Worm (Caenorhabditis elegans): Measurements from ENCODE around the gene str-196.

Gene str-196

DNA sequence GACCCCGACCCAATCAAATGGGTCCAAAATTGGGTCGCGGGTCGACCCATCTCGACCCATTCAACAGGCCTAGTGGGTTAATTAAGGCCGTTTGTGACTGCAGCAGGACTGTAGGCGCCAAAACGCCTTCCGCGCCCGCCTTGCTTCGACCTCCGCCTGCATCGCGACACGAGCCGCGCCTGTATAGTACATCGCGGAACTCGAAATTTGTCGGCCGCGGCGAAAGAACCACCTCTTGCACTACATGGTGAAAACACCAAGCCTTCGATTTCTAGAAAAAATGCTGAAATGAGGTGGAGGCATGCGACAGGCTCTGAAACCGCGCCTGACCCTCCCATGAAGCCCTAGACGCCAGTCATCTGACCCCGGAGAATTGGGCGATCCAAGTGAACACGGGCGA lies 3.6 kb upstream of the str-196 start:
- TF ChIP-seq ztf-1 (GFP tag; conservative IDR thresholded peaks at IDR 0.05) (no peak), peb-1 (tag; optimal IDR thresholded peaks at IDR 0.05) (no peak), skn-1 (tag; optimal IDR thresholded peaks at IDR 0.05) (no peak), ZK546.5 (tag; optimal IDR thresholded peaks at IDR 0.05) (no peak), nhr-237 (tag; optimal IDR thresholded peaks at IDR 0.05) (no peak), ceh-82 (tag; optimal IDR thresholded peaks at IDR 0.05) (no peak), nhr-23 (tag; optimal IDR thresholded peaks at IDR 0.05) (no peak), crh-2 (tag; optimal IDR thresholded peaks at IDR 0.05) (no peak), Y55F3AM.14 (GFP tag; optimal IDR thresholded peaks at IDR 0.05) (no peak), ztf-4 (tag; optimal IDR thresholded peaks at IDR 0.05) (no peak), aly-2 (tag; optimal IDR thresholded peaks at IDR 0.05) (no peak), dmd-4 (tag; optimal IDR thresholded peaks at IDR 0.05) (no peak), nhr-12 (tag; optimal IDR thresholded peaks at IDR 0.05) (no peak), elt-1 (tag; optimal IDR thresholded peaks at IDR 0.05) (no peak)

DNA sequence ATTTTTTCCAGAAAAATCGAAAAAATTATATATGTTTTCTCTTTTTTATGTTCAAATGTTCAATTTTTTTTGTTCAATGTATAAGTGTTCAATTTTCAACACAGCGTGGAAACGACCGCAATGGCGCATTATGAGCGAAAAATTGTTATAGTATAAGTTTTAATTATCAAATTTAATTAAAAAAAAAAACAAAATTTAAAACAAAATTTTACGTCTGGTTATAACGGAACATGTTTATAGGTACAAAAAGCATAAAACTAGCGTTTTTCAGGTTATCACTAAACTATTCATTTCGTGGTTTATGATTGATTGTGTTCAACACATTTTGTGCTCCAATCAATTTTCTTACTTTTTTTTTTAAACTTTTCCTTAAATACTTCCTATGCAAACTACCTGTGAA lies 2.2 kb upstream of the str-196 start, which contains the start of gene nhr-106:
Gene nhr-106, plus strand, starts transcription at position 301 of the 400 bp plus-strand sequence.
- no peak for TF ChIP-seq lin-11 (tag; optimal IDR thresholded peaks at IDR 0.05)
- peak; percentile 41 for TF ChIP-seq fos-1 (tag; optimal IDR thresholded peaks at IDR 0.05)
- TF ChIP-seq nhr-129 (tag; optimal IDR thresholded peaks at IDR 0.05) = no peak
- TF ChIP-seq egl-27 (tag; optimal IDR thresholded peaks at IDR 0.05) = no peak

- TF ChIP-seq nhr-129 (tag; optimal IDR thresholded peaks at IDR 0.05) (peak; percentile 48), crh-2 (tag; optimal IDR thresholded peaks at IDR 0.05) (peak; percentile 27), skn-1 (tag; optimal IDR thresholded peaks at IDR 0.05) (no peak), fos-1 (tag; optimal IDR thresholded peaks at IDR 0.05) (peak; percentile 72), nhr-77 (tag; optimal IDR thresholded peaks at IDR 0.05) (no peak), sma-9 (GFP tag; optimal IDR thresholded peaks at IDR 0.05) (peak; percentile 73), sma-9 (tag; optimal IDR thresholded peaks at IDR 0.05) (no peak), peb-1 (tag; optimal IDR thresholded peaks at IDR 0.05) (no peak), gmeb-1 (tag; optimal IDR thresholded peaks at IDR 0.05) (peak; percentile 20), dmd-4 (tag; optimal IDR thresholded peaks at IDR 0.05) (no peak)
Measured at ce11 chrV:494284-494683, 2.8 kb downstream of the str-196 start, which contains the start of gene nhr-131. nhr-131 (plus strand) TSS chrV:494370.

ce11 chrV:497399-497798 lies 5.9 kb downstream of the str-196 start, which contains the start of gene T01G6.1:
T01G6.1 (plus strand) TSS chrV:497699.
- TF ChIP-seq nhr-6 (tag; optimal IDR thresholded peaks at IDR 0.05) (no peak), aly-2 (tag; optimal IDR thresholded peaks at IDR 0.05) (no peak), ceh-16 (tag; optimal IDR thresholded peaks at IDR 0.05) (no peak), ztf-4 (tag; optimal IDR thresholded peaks at IDR 0.05) (no peak), nhr-77 (tag; optimal IDR thresholded peaks at IDR 0.05) (no peak), ztf-1 (GFP tag; conservative IDR thresholded peaks at IDR 0.05) (no peak), sem-4 (tag; optimal IDR thresholded peaks at IDR 0.05) (no peak), mab-5 (tag; optimal IDR thresholded peaks at IDR 0.05) (no peak), lsy-2 (tag; optimal IDR thresholded peaks at IDR 0.05) (no peak)

ce11 chrV:500535-500934 lies 9.0 kb downstream of the str-196 start:
- no peak for TF ChIP-seq nhr-21 (tag; optimal IDR thresholded peaks at IDR 0.05)
- TF ChIP-seq ztf-1 (GFP tag; conservative IDR thresholded peaks at IDR 0.05) = no peak
- no peak for TF ChIP-seq alr-1 (tag; optimal IDR thresholded peaks at IDR 0.05)
- TF ChIP-seq sma-3 (GFP tag; optimal IDR thresholded peaks at IDR 0.05) = no peak
- TF ChIP-seq mdl-1 (tag; optimal IDR thresholded peaks at IDR 0.05) = no peak
- TF ChIP-seq nhr-6 (tag; optimal IDR thresholded peaks at IDR 0.05) = no peak
- no peak for TF ChIP-seq lin-39 (tag; optimal IDR thresholded peaks at IDR 0.05)
- no peak for TF ChIP-seq nhr-23 (tag; optimal IDR thresholded peaks at IDR 0.05)
- TF ChIP-seq dmd-4 (tag; optimal IDR thresholded peaks at IDR 0.05) = no peak
- TF ChIP-seq nhr-25 (tag; optimal IDR thresholded peaks at IDR 0.05) = no peak
- TF ChIP-seq nhr-12 (tag; optimal IDR thresholded peaks at IDR 0.05) = no peak
- no peak for TF ChIP-seq nhr-129 (tag; optimal IDR thresholded peaks at IDR 0.05)
- no peak for TF ChIP-seq C34F6.9 (tag; optimal IDR thresholded peaks at IDR 0.05)
- TF ChIP-seq zag-1 (tag; optimal IDR thresholded peaks at IDR 0.05) = no peak
- TF ChIP-seq nhr-77 (tag; optimal IDR thresholded peaks at IDR 0.05) = no peak
- no peak for TF ChIP-seq crh-2 (tag; optimal IDR thresholded peaks at IDR 0.05)
- TF ChIP-seq skn-1 (tag; optimal IDR thresholded peaks at IDR 0.05) = no peak
- no peak for TF ChIP-seq sma-9 (GFP tag; optimal IDR thresholded peaks at IDR 0.05)
- no peak for TF ChIP-seq sma-9 (tag; optimal IDR thresholded peaks at IDR 0.05)
- TF ChIP-seq sem-4 (tag; optimal IDR thresholded peaks at IDR 0.05) = no peak
